Worm (Caenorhabditis elegans): ENCODE measurements around the gene snt-2.

DNA sequence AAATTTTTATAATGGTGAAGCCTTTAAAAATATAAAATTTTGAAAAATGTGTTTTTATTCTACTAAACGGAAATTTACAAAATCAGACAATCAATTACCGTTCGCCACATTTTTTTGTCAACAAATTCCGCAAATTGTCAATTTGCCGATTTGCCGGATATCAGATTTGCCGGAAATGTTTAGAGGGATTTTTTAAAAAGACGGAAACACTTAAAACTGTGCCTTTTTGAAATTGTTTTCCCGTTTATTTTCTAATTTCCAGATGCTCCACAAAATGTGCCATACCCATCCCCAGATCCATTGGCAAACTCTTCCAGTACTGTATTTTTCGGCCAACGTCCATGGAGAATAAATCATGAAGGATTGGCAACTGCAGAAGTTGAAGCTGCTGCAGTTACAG lies 4.0 kb upstream of the snt-2 start:
- TF ChIP-seq ref-1 (GFP tag; conservative IDR thresholded peaks at IDR 0.05), result no peak
- TF ChIP-seq cog-1 (tag; optimal IDR thresholded peaks at IDR 0.05), result no peak
